Fruit fly (Drosophila melanogaster): ENCODE measurements around the gene Cad96Ca.

- TF ChIP-seq fd85E (GFP tag; optimal IDR thresholded peaks at IDR 0.05) (peak; percentile 35), CG11762 (GFP tag; optimal IDR thresholded peaks at IDR 0.05; ENCODE audit: insufficient read depth) (peak; percentile 77), Hr39 (GFP tag; optimal IDR thresholded peaks at IDR 0.05) (peak; percentile 71), Lpt (GFP tag; optimal IDR thresholded peaks at IDR 0.05) (peak; percentile 79), Hr38 (GFP tag; optimal IDR thresholded peaks at IDR 0.05) (no peak), Eip75B (GFP tag; optimal IDR thresholded peaks at IDR 0.05) (peak; percentile 80)
These were observed 579 bp downstream of the Cad96Ca start for dm6 chr3R:25207405-25208003.
